Fruit fly (Drosophila melanogaster) whole organism: ENCODE data around the gene Prx1.
A peak's percentile ranks its signal among the peaks of the same experiment; 100 is the strongest.

Source experiments
- CG8478 ChIP-seq: fragments of >200 bp; optimal IDR thresholded peaks from 2 replicates; lab custom pipeline; 2018; ENCODE audit warnings: inconsistent platforms
- Dll ChIP-seq: fragments of >200 bp; optimal IDR thresholded peaks from 2 replicates; lab custom pipeline; 2017
- EcR ChIP-seq, 2 experiments: fragments of >200 bp; optimal IDR thresholded peaks; 2 replicates each; lab custom pipeline; 2017; ENCODE audit warnings: missing biosample characterization in 2 of 2, missing genetic modification characterization in 2 of 2, missing genetic modification reagents in 2 of 2
- pan ChIP-seq: fragments of >200 bp; optimal IDR thresholded peaks from 2 replicates; lab custom pipeline; 2017
- psq ChIP-seq: fragments of >200 bp; optimal IDR thresholded peaks from 2 replicates; lab custom pipeline; 2017
- usp ChIP-seq: fragments of >200 bp; optimal IDR thresholded peaks from 2 replicates; lab custom pipeline; 2017; ENCODE audit warnings: missing biosample characterization, missing genetic modification characterization, mixed read lengths

Prx1 gene

DNA sequence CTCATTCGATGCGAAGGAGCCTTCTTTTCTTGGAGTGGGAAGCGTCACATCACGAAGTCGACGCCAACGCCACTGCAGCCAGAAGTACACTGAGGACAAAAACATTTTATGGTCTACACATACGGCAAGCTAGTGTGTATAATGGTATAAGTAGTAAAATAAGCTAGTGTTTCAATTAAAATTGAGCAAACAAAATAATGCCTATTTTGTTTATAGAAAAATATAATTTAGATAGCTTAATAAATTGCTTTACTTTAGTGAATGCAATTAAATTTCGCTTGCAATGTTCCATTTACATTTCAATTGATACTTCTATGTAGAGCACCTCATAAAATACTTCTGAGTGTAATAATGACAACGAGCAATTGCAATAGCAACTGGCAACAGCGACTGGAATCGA is 12.7 kb downstream of the Prx1 start:
- TF ChIP-seq EcR (GFP tag; optimal IDR thresholded peaks at IDR 0.05; lab: Kevin White, UChicago) (no peak), pan (lab: Kevin White, UChicago) (no peak), CG8478 (no peak), Dll (no peak), usp (GFP tag; lab: Kevin White, UChicago) (no peak), psq (lab: Kevin White, UChicago) (no peak)

- TF ChIP-seq EcR (GFP tag; optimal IDR thresholded peaks at IDR 0.05; lab: Kevin White, UChicago) (no peak), usp (GFP tag; lab: Kevin White, UChicago) (no peak), pan (lab: Kevin White, UChicago) (no peak), psq (lab: Kevin White, UChicago) (no peak), Dll (no peak), CG8478 (no peak)
These were observed 14.6 kb downstream of the Prx1 start for dm6 chr3L:15222271-15222670.

- TF ChIP-seq Dll: no peak
These were observed 16.1 kb downstream of the Prx1 start for dm6 chr3L:15223761-15224160.

DNA sequence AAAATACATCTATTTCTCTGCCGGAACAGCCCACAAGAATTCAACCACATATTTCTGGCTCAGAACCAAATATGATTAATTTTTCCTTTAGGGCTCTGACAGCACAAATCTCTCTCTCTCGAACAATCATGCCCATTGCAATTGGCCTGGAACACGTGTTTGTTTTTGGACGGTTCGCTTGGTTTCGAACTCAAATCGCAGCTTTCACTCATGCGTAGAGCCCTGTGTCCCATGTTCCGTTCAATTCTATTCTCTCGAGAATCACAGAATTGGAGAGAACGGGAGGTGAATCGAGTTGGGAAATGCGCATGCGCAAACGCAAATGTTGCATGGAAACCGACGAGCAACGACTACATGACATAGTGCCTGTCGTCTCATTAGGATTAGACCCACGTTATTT is 17.0 kb downstream of the Prx1 start:
- TF ChIP-seq pan (lab: Kevin White, UChicago) (no peak), psq (lab: Kevin White, UChicago) (no peak), EcR (GFP tag; optimal IDR thresholded peaks at IDR 0.05; lab: Kevin White, UChicago) (no peak), usp (GFP tag; lab: Kevin White, UChicago) (no peak)

- no peak for TF ChIP-seq psq (lab: Kevin White, UChicago)
- TF ChIP-seq Dll: no peak
- no peak for TF ChIP-seq pan (lab: Kevin White, UChicago)
- TF ChIP-seq EcR (GFP tag; optimal IDR thresholded peaks at IDR 0.05; lab: Kevin White, UChicago): no peak
- no peak for TF ChIP-seq CG8478
- TF ChIP-seq usp (GFP tag; lab: Kevin White, UChicago): no peak
These were observed 18.0 kb downstream of the Prx1 start for dm6 chr3L:15225689-15226088.

dm6 chr3L:15226608-15227007 is 19.0 kb downstream of the Prx1 start:
- no peak for TF ChIP-seq pan (lab: Kevin White, UChicago)

DNA sequence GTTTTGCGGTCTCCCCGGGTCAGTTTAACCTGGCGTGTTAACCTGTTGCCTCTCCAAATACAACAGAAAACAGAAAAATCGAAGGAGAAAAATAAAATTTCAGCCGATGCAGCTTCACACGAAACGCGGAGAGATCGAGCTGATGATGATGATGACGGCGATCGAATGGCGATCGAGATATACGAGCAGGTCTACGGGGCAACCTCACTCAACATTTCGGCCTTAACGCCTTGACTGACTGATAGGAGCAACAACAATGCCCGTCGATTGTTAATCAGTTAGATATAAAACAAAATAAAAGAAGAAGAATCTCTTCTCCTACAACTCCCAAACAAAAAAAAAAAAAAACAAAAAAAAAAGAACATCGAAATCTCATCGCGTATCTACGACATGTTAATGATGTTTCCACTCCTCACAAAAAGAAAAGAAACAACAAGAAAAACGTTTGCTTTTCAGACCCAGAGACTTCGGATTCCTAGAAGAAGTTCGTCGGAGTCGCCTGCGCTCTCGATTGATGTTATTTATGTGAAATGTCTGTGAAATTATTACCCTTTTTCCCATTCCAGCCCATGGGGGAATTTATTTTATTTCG is 20.0 kb downstream of the Prx1 start:
- no peak for TF ChIP-seq Dll
- no peak for TF ChIP-seq psq (lab: Kevin White, UChicago)
- no peak for TF ChIP-seq EcR (GFP tag; optimal IDR thresholded peaks at IDR 0.05; lab: Kevin White, UChicago)
- no peak for TF ChIP-seq CG8478
- no peak for TF ChIP-seq usp (GFP tag; lab: Kevin White, UChicago)
- no peak for TF ChIP-seq pan (lab: Kevin White, UChicago)

DNA sequence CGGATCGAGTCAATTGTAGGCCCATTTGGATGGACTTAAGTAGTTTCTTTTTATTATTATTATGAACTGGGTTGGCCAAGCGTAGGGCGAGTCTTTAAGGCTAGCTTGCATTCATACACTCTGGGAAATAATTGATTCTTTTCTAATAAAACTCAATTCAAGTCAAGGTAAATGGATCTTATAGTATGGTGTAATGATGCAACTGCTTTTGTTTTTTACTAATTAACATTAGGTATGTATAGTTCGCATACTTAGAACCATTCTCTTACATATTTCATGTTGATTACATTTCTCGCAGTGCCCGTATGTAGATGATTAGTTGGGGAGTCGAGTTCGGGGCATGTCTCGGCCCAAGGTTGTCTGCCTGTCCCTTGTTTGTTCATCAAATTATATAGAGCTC is 21.8 kb downstream of the Prx1 start:
- no peak for TF ChIP-seq Dll
- no peak for TF ChIP-seq CG8478
- TF ChIP-seq psq (lab: Kevin White, UChicago): no peak

DNA sequence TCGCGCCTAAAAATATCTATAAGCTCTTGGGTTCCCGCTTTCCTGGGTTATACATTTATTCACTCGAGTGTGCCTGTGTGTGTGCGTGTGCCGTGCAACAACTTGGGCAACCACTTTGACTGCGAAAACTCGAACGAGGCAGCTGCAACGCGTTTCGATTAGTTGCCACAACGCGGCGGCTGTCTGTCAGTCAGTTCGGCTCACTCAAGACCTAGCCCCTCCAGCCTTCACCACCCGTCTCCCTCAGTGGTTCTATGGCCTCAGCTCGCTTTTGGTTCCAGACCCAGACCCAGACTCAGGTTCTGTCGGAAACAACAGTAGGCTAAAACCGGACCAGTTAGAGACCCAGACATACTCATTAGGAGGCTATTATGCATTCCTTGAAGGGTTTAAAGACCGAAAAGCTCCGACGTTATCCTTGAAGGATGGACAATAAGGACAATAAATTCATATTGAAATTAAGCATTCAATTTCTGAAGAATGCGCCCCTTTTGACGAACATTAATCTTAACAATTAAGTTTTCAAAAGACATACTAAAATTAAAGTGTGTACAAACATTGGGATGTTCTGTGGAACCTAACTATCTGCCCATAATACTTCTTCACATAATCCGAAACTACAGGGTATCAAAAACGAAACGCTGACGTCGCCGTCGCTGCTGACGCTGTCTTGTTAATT is 22.7 kb downstream of the Prx1 start:
- TF ChIP-seq CG8478 (no peak), Dll (no peak), pan (lab: Kevin White, UChicago) (peak; percentile 54), usp (GFP tag; lab: Kevin White, UChicago) (no peak), EcR (GFP tag; optimal IDR thresholded peaks at IDR 0.05; lab: Kevin White, UChicago) (no peak), psq (lab: Kevin White, UChicago) (no peak)

DNA sequence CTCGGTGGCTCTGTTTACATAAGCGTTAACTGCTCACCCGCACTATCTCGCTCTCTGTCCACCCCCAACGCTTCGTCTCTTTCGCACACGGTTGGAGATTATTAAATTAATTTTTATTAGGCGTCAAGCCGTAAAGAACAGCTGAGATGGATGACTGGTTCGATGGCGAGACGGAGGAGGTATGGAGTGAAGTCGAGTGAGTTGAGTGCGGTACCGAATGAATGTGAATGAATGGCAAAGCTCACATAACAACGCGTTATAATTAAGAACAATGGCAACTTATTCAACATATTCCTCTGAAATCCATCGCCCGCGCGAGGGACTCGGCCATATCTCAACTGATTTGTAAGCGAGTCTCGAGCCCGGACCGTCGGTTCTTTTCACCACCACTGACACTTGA is 23.5 kb downstream of the Prx1 start:
- no peak for TF ChIP-seq psq (lab: Kevin White, UChicago)
- no peak for TF ChIP-seq CG8478
- no peak for TF ChIP-seq usp (GFP tag; lab: Kevin White, UChicago)

DNA sequence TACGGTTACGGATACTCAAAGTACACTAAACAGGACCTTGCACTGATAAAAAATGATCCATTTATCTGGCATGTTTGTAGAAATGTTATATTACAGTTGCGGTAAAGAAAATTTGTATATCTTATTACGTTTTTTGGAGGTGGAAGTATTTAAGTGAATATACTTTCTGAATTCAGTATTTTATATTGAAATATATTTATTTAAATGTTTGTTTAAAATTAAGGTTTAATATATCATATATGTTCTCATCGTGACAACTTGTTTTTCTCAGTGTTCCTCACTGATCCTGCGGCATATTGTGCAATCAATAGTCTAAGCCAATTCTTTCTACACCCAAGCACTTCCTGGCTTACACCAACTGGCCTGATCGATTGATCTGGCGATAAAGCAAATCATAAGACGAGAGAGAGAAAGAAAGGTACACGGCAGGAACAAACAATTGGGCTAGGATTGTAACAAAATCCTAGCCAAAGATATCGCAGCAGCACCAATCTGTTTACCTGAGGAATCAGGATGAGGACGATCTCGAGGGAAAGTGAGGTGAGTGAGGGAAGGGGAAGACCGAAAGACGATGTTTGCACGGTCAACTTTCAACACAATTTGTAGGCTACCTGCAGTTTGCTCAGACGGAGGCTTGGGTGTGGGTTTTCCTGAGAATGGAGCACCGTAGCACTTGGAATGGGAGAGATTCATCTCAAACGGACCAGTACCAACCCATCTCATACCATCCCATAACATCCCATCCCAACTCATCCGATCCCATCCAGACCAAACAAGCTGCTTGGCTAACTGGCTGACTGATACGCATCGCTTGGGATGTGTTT is 25.0 kb downstream of the Prx1 start:
- no peak for TF ChIP-seq pan (lab: Kevin White, UChicago)
- TF ChIP-seq usp (GFP tag; lab: Kevin White, UChicago): no peak
- no peak for TF ChIP-seq Dll
- no peak for TF ChIP-seq CG8478

dm6 chr3L:15234233-15234778 is 26.7 kb downstream of the Prx1 start:
- peak in 1 of 2 experiments; percentile 47 for TF ChIP-seq EcR (GFP tag; optimal IDR thresholded peaks at IDR 0.05; lab: Kevin White, UChicago)
- TF ChIP-seq psq (lab: Kevin White, UChicago): no peak
